Fruit fly (Drosophila melanogaster) whole organism: ENCODE data around the gene rha.

ENCODE experiments used
- CG8478 ChIP-seq: fragments of >200 bp; optimal IDR thresholded peaks from 2 replicates; lab custom pipeline; 2018; ENCODE audit warnings: inconsistent platforms
- Dll ChIP-seq: fragments of >200 bp; optimal IDR thresholded peaks from 2 replicates; lab custom pipeline; 2017
- EcR ChIP-seq, 2 experiments: fragments of >200 bp; optimal IDR thresholded peaks; 2 replicates each; lab custom pipeline; 2017; ENCODE audit warnings: missing biosample characterization in 2 of 2, missing genetic modification characterization in 2 of 2, missing genetic modification reagents in 2 of 2
- pan ChIP-seq: fragments of >200 bp; optimal IDR thresholded peaks from 2 replicates; lab custom pipeline; 2017
- psq ChIP-seq: fragments of >200 bp; optimal IDR thresholded peaks from 2 replicates; lab custom pipeline; 2017
- usp ChIP-seq: fragments of >200 bp; optimal IDR thresholded peaks from 2 replicates; lab custom pipeline; 2017; ENCODE audit warnings: missing biosample characterization, missing genetic modification characterization, mixed read lengths

rha gene

dm6 chr3R:25335065-25335464 lies 5.0 kb upstream of the rha start, which contains the start of the genes CG10669 and CG11902:
Gene CG10669, minus strand, starts transcription at chr3R:25335243.
Gene CG11902, plus strand, starts transcription at chr3R:25335257.
- no peak for TF ChIP-seq pan (lab: Kevin White, UChicago)
- TF ChIP-seq usp (GFP tag; lab: Kevin White, UChicago) = no peak
- TF ChIP-seq CG8478 (lab: Kevin White, UChicago) = no peak
- TF ChIP-seq EcR (GFP tag; optimal IDR thresholded peaks at IDR 0.05; lab: Kevin White, UChicago) = no peak
- TF ChIP-seq Dll (lab: Kevin White, UChicago) = no peak
- TF ChIP-seq psq (lab: Kevin White, UChicago) = no peak

- TF ChIP-seq CG8478 (lab: Kevin White, UChicago) (no peak), psq (lab: Kevin White, UChicago) (no peak), EcR (GFP tag; optimal IDR thresholded peaks at IDR 0.05; lab: Kevin White, UChicago) (no peak), pan (lab: Kevin White, UChicago) (no peak), Dll (lab: Kevin White, UChicago) (no peak), usp (GFP tag; lab: Kevin White, UChicago) (no peak)
These were observed 6.8 kb downstream of the rha start, which contains the start of gene tobi for dm6 chr3R:25346899-25347298. Gene tobi, minus strand, starts transcription at chr3R:25346921.

- TF ChIP-seq CG8478 (lab: Kevin White, UChicago) (no peak), usp (GFP tag; lab: Kevin White, UChicago) (no peak), Dll (lab: Kevin White, UChicago) (no peak), EcR (GFP tag; optimal IDR thresholded peaks at IDR 0.05; lab: Kevin White, UChicago) (no peak), psq (lab: Kevin White, UChicago) (no peak), pan (lab: Kevin White, UChicago) (no peak)
These were observed 17.9 kb downstream of the rha start, which contains the start of gene ND-49L for dm6 chr3R:25357985-25358384. Gene ND-49L, plus strand, starts transcription at chr3R:25358285.

- no peak for TF ChIP-seq CG8478 (lab: Kevin White, UChicago)
- no peak for TF ChIP-seq usp (GFP tag; lab: Kevin White, UChicago)
- TF ChIP-seq Dll (lab: Kevin White, UChicago) = no peak
- no peak for TF ChIP-seq EcR (GFP tag; optimal IDR thresholded peaks at IDR 0.05; lab: Kevin White, UChicago)
- no peak for TF ChIP-seq psq (lab: Kevin White, UChicago)
- TF ChIP-seq pan (lab: Kevin White, UChicago) = no peak
These were observed 42.6 kb downstream of the rha start, which contains the start of gene alrm for dm6 chr3R:25382681-25383080. Gene alrm, minus strand, starts transcription at chr3R:25382781.

- TF ChIP-seq usp (GFP tag; lab: Kevin White, UChicago) (no peak), EcR (GFP tag; optimal IDR thresholded peaks at IDR 0.05; lab: Kevin White, UChicago) (no peak), psq (lab: Kevin White, UChicago) (no peak), CG8478 (lab: Kevin White, UChicago) (no peak), Dll (lab: Kevin White, UChicago) (no peak), pan (lab: Kevin White, UChicago) (no peak)
These were observed 43.3 kb downstream of the rha start, which contains the start of gene CG31437 for dm6 chr3R:25383400-25383799. Gene CG31437, plus strand, starts transcription at chr3R:25383700.

dm6 chr3R:25384206-25384605 lies 44.2 kb downstream of the rha start:
- TF ChIP-seq psq (lab: Kevin White, UChicago) (no peak), EcR (GFP tag; optimal IDR thresholded peaks at IDR 0.05; lab: Kevin White, UChicago) (no peak), pan (lab: Kevin White, UChicago) (no peak), CG8478 (lab: Kevin White, UChicago) (no peak), Dll (lab: Kevin White, UChicago) (no peak), usp (GFP tag; lab: Kevin White, UChicago) (no peak)

- TF ChIP-seq Dll (lab: Kevin White, UChicago) (no peak), psq (lab: Kevin White, UChicago) (no peak), EcR (GFP tag; optimal IDR thresholded peaks at IDR 0.05; lab: Kevin White, UChicago) (no peak), pan (lab: Kevin White, UChicago) (no peak), CG8478 (lab: Kevin White, UChicago) (no peak), usp (GFP tag; lab: Kevin White, UChicago) (no peak)
These were observed 48.5 kb downstream of the rha start for dm6 chr3R:25388522-25388921.
